Worm (Caenorhabditis elegans) whole organism, L2 larva: ENCODE measurements around the gene memi-3.
A peak's percentile ranks its signal among the peaks of the same experiment; 100 is the strongest.
"Not testable (repeated sequence)": the region's sequence is repeated elsewhere in the genome, so short reads cannot be mapped to it uniquely, and the experiment has no call there.

ENCODE experiments used
- C34F6.9 ChIP-seq: fragments of 150-350 bp; optimal IDR thresholded peaks from 2 replicates; lab custom pipeline; 2014; ENCODE audit warnings: missing biosample characterization, missing genetic modification characterization
- R02D3.7 ChIP-seq: fragments of 150-350 bp; optimal IDR thresholded peaks from 2 replicates; lab custom pipeline; 2014; ENCODE audit warnings: missing biosample characterization, missing genetic modification characterization
- Y55F3AM.14 ChIP-seq: fragments of 200-800 bp; sonication (Bioruptor generic); optimal IDR thresholded peaks from 2 replicates; lab custom pipeline; 2018; ENCODE audit warnings: mild to moderate bottlenecking, missing genetic modification characterization, missing compliant biosample characterization
- alr-1 ChIP-seq: fragments of 150-350 bp; optimal IDR thresholded peaks from 2 replicates; lab custom pipeline; 2014; ENCODE audit warnings: missing biosample characterization, missing genetic modification characterization
- aly-2 ChIP-seq: fragments of 150-350 bp; optimal IDR thresholded peaks from 2 replicates; lab custom pipeline; 2014; ENCODE audit warnings: missing biosample characterization, missing genetic modification characterization
- ceh-16 ChIP-seq: fragments of 150-350 bp; optimal IDR thresholded peaks from 2 replicates; lab custom pipeline; 2014; ENCODE audit warnings: missing biosample characterization, missing genetic modification characterization
- ceh-82 ChIP-seq: fragments of 150-350 bp; optimal IDR thresholded peaks from 2 replicates; lab custom pipeline; 2014; ENCODE audit warnings: missing biosample characterization, missing genetic modification characterization
- dmd-4 ChIP-seq: sonication (generic microtip); optimal IDR thresholded peaks from 2 replicates; lab custom pipeline; 2017; ENCODE audit warnings: missing biosample characterization, missing genetic modification characterization
- elt-1 ChIP-seq: fragments of 150-350 bp; optimal IDR thresholded peaks from 2 replicates; lab custom pipeline; 2014; ENCODE audit warnings: missing biosample characterization, missing genetic modification characterization
- gmeb-1 ChIP-seq: fragments of 150-350 bp; optimal IDR thresholded peaks from 2 replicates; lab custom pipeline; 2014; ENCODE audit warnings: missing biosample characterization, missing genetic modification characterization
- lin-39 ChIP-seq: fragments of 150-350 bp; optimal IDR thresholded peaks from 2 replicates; lab custom pipeline; 2014; ENCODE audit warnings: missing biosample characterization, missing genetic modification reagents, missing genetic modification characterization
- mab-5 ChIP-seq: fragments of 150-350 bp; optimal IDR thresholded peaks from 2 replicates; lab custom pipeline; 2014; ENCODE audit warnings: missing biosample characterization, missing genetic modification characterization
- mbf-1 ChIP-seq: sonication (generic microtip); optimal IDR thresholded peaks from 2 replicates; lab custom pipeline; 2017; ENCODE audit warnings: missing biosample characterization, missing genetic modification characterization
- mdl-1 ChIP-seq, 2 experiments: fragments of 150-350 bp in 1 of 2; sonication (generic microtip) in 1 of 2; optimal IDR thresholded peaks; 2 replicates each; lab custom pipeline; 2017; ENCODE audit warnings: missing biosample characterization in 2 of 2, missing genetic modification characterization in 2 of 2
- nhr-10 ChIP-seq: sonication (generic microtip); optimal IDR thresholded peaks from 2 replicates; lab custom pipeline; 2017; ENCODE audit warnings: missing biosample characterization, missing genetic modification characterization
- nhr-11 ChIP-seq: fragments of 150-350 bp; optimal IDR thresholded peaks from 2 replicates; lab custom pipeline; 2014; ENCODE audit warnings: missing biosample characterization, missing genetic modification characterization
- nhr-12 ChIP-seq: fragments of 150-350 bp; optimal IDR thresholded peaks from 2 replicates; lab custom pipeline; 2014; ENCODE audit warnings: missing biosample characterization, missing genetic modification characterization
- nhr-129 ChIP-seq: fragments of 150-350 bp; optimal IDR thresholded peaks from 2 replicates; lab custom pipeline; 2014; ENCODE audit warnings: missing biosample characterization, missing genetic modification characterization
- nhr-25 ChIP-seq: fragments of 150-350 bp; sonication (generic microtip); optimal IDR thresholded peaks from 3 replicates; lab custom pipeline; 2014; ENCODE audit warnings: missing biosample characterization, missing genetic modification characterization
- nhr-6 ChIP-seq: fragments of 150-350 bp; optimal IDR thresholded peaks from 2 replicates; lab custom pipeline; 2014; ENCODE audit warnings: missing biosample characterization, missing genetic modification characterization
- nhr-77 ChIP-seq: fragments of 150-350 bp; optimal IDR thresholded peaks from 2 replicates; lab custom pipeline; 2014; ENCODE audit warnings: missing biosample characterization, missing genetic modification characterization
- skn-1 ChIP-seq: sonication (generic microtip); optimal IDR thresholded peaks from 2 replicates; lab custom pipeline; 2017; ENCODE audit warnings: missing biosample characterization, missing genetic modification characterization
- sma-9 ChIP-seq, 2 experiments: fragments of 150-350 bp in 1 of 2; sonication (generic microtip) in 1 of 2; optimal IDR thresholded peaks; 2 replicates each; lab custom pipeline; 2014 to 2016; ENCODE audit warnings: missing genetic modification characterization in 2 of 2, mild to moderate bottlenecking in 1 of 2, missing biosample characterization in 1 of 2, missing compliant biosample characterization in 1 of 2, missing genetic modification reagents in 1 of 2, moderate library complexity in 1 of 2
- unc-55 ChIP-seq: fragments of 150-350 bp; sonication (generic microtip); optimal IDR thresholded peaks from 3 replicates; lab custom pipeline; 2014; ENCODE audit warnings: missing biosample characterization, missing genetic modification reagents, missing genetic modification characterization
- unc-62 ChIP-seq: fragments of 150-350 bp; optimal IDR thresholded peaks from 2 replicates; lab custom pipeline; 2014; ENCODE audit warnings: missing biosample characterization, missing genetic modification reagents, missing genetic modification characterization
- zag-1 ChIP-seq: fragments of 150-350 bp; optimal IDR thresholded peaks from 2 replicates; lab custom pipeline; 2014; ENCODE audit warnings: missing biosample characterization, missing genetic modification characterization
- ztf-1 ChIP-seq: fragments of 200-800 bp; sonication (Bioruptor generic); conservative IDR thresholded peaks from 2 replicates; pipeline ENCODE4 v1.3.6; 2022; ENCODE audit warnings: missing genetic modification characterization, missing compliant biosample characterization
- ztf-11 ChIP-seq: sonication (generic microtip); optimal IDR thresholded peaks from 2 replicates; lab custom pipeline; 2017; ENCODE audit warnings: missing biosample characterization, missing genetic modification characterization
- ztf-4 ChIP-seq: fragments of 150-350 bp; optimal IDR thresholded peaks from 2 replicates; lab custom pipeline; 2014; ENCODE audit warnings: missing biosample characterization, missing genetic modification characterization

The memi-3 gene

ce11 chrIV:11414920-11415319 is 11.8 kb upstream of the memi-3 start, which contains the start of gene F22B3.10:
Gene F22B3.10, minus strand, starts transcription at chrIV:11415020.
- TF ChIP-seq nhr-129 (tag; lab: Kevin White, UChicago), result no peak
- TF ChIP-seq nhr-12 (tag; lab: Kevin White, UChicago), result no peak

ce11 chrIV:11410084-11410483 is 6.9 kb upstream of the memi-3 start, which contains the start of gene gfat-2:
Gene gfat-2, plus strand, starts transcription at chrIV:11410228.
- TF ChIP-seq nhr-11 (tag; lab: Kevin White, UChicago) (no peak), nhr-10 (tag; lab: Kevin White, UChicago) (no peak), elt-1 (tag; lab: Kevin White, UChicago) (no peak), alr-1 (tag; lab: Kevin White, UChicago) (no peak), ztf-11 (no peak), ztf-4 (tag; lab: Kevin White, UChicago) (no peak), mdl-1 (tag; optimal IDR thresholded peaks at IDR 0.05; lab: Kevin White, UChicago) (no peak), skn-1 (tag; lab: Kevin White, UChicago) (no peak), zag-1 (tag; lab: Kevin White, UChicago) (no peak), nhr-77 (no peak), ceh-82 (tag; lab: Kevin White, UChicago) (no peak), ztf-1 (GFP tag; lab: Robert Waterston, UW) (no peak), R02D3.7 (tag; lab: Kevin White, UChicago) (no peak), nhr-12 (tag; lab: Kevin White, UChicago) (no peak)
- TF ChIP-seq, all 48 proteins: peak for 0

ce11 chrIV:11406744-11407690 is 3.9 kb upstream of the memi-3 start, which contains the start of the genes his-63 and his-64:
Gene his-63, minus strand, starts transcription at chrIV:11406861.
Gene his-64, plus strand, starts transcription at chrIV:11407116.
- TF ChIP-seq ceh-16, result peak; percentile 14

- no peak for TF ChIP-seq mab-5
- no peak for TF ChIP-seq C34F6.9
- TF ChIP-seq mbf-1 (tag; lab: Kevin White, UChicago), result no peak
- no peak for TF ChIP-seq unc-62 (GFP tag; lab: Kevin White, UChicago)
- TF ChIP-seq R02D3.7 (tag; lab: Kevin White, UChicago), result no peak
- no peak for TF ChIP-seq unc-55 (GFP tag; lab: Kevin White, UChicago)
- TF ChIP-seq lin-39, result no peak
- no peak for TF ChIP-seq nhr-129 (tag; lab: Kevin White, UChicago)
- no peak for TF ChIP-seq aly-2 (tag; lab: Kevin White, UChicago)
- TF ChIP-seq nhr-25 (tag; lab: Kevin White, UChicago), result no peak
- no peak for TF ChIP-seq sma-9 (GFP tag; optimal IDR thresholded peaks at IDR 0.05; lab: Kevin White, UChicago)
- TF ChIP-seq sma-9 (tag; optimal IDR thresholded peaks at IDR 0.05; lab: Kevin White, UChicago), result no peak
- TF ChIP-seq Y55F3AM.14 (GFP tag; lab: Kevin White, UChicago), result no peak
- TF ChIP-seq dmd-4 (tag; lab: Kevin White, UChicago), result no peak
- TF ChIP-seq elt-1 (tag; lab: Kevin White, UChicago), result no peak
These were observed 1.7 kb downstream of the memi-3 start for ce11 chrIV:11401482-11401881.

ce11 chrIV:11398267-11398825 is 4.8 kb downstream of the memi-3 start, which contains the start of gene dsl-6:
Gene dsl-6, minus strand, starts transcription at chrIV:11398317.
- not testable (repeated sequence) for TF ChIP-seq gmeb-1; Y55F3AM.14 (GFP tag; lab: Kevin White, UChicago); alr-1 (tag; lab: Kevin White, UChicago)
- TF ChIP-seq, all 48 proteins: peak for 0; not testable (repeated sequence) for 48

- no peak for TF ChIP-seq ceh-82 (tag; lab: Kevin White, UChicago)
- TF ChIP-seq nhr-12 (tag; lab: Kevin White, UChicago), result no peak
- TF ChIP-seq unc-62 (GFP tag; lab: Kevin White, UChicago), result no peak
- no peak for TF ChIP-seq nhr-6
- TF ChIP-seq sma-9 (GFP tag; optimal IDR thresholded peaks at IDR 0.05; lab: Kevin White, UChicago), result no peak
- TF ChIP-seq sma-9 (tag; optimal IDR thresholded peaks at IDR 0.05; lab: Kevin White, UChicago), result no peak
- TF ChIP-seq ztf-1 (GFP tag; lab: Robert Waterston, UW), result no peak
These were observed 8.9 kb downstream of the memi-3 start, which contains the start of gene tag-89 for ce11 chrIV:11394243-11394642. Gene tag-89, plus strand, starts transcription at chrIV:11394543.
